Fruit fly (Drosophila melanogaster) whole organism, embryonic: Measurements from ENCODE around the gene unc-4.
A peak's percentile ranks its signal among the peaks of the same experiment; 100 is the strongest.

Experiments
- Abd-B ChIP-seq: fragments of 200-800 bp; sonication (Bioruptor generic); optimal IDR thresholded peaks from 2 replicates; lab custom pipeline; 2018; ENCODE audit warnings: missing biosample characterization, mild to moderate bottlenecking, missing genetic modification characterization, moderate library complexity
- Asciz ChIP-seq: fragments of 200-800 bp; sonication (Bioruptor generic); optimal IDR thresholded peaks from 2 replicates; lab custom pipeline; 2017; ENCODE audit warnings: missing biosample characterization, mild to moderate bottlenecking, missing genetic modification characterization, missing genetic modification reagents
- CG10267 ChIP-seq: fragments of 200-800 bp; sonication (Bioruptor generic); optimal IDR thresholded peaks from 2 replicates; lab custom pipeline; 2018; ENCODE audit warnings: missing biosample characterization, mild to moderate bottlenecking, missing genetic modification characterization, moderate library complexity
- CG10321 ChIP-seq: fragments of 200-800 bp; sonication (Bioruptor generic); IDR thresholded peaks from 2 replicates; pipeline ENCODE4 v1.3.6; 2022; ENCODE audit warnings: missing biosample characterization, missing genetic modification characterization
- CG11456 ChIP-seq: fragments of 200-800 bp; sonication (Bioruptor generic); IDR thresholded peaks from 3 replicates; pipeline ENCODE4 v1.3.6; 2022; ENCODE audit warnings: missing biosample characterization, missing genetic modification characterization
- CG1602 ChIP-seq: fragments of 200-800 bp; sonication (Bioruptor generic); optimal IDR thresholded peaks from 3 replicates; lab custom pipeline; 2016; ENCODE audit warnings: missing biosample characterization, missing genetic modification characterization
- CG17385 ChIP-seq: fragments of 200-800 bp; sonication (Bioruptor generic); optimal IDR thresholded peaks from 3 replicates; lab custom pipeline; 2018; ENCODE audit warnings: missing biosample characterization, mild to moderate bottlenecking, missing genetic modification characterization
- CG1832 ChIP-seq: fragments of 200-800 bp; sonication (Bioruptor generic); optimal IDR thresholded peaks from 2 replicates; lab custom pipeline; 2017; ENCODE audit warnings: missing biosample characterization, mild to moderate bottlenecking, missing genetic modification characterization, inconsistent platforms
- CG32772 ChIP-seq: fragments of 200-800 bp; sonication (Bioruptor generic); IDR thresholded peaks from 2 replicates; pipeline ENCODE4 v1.3.6; 2022; ENCODE audit warnings: missing biosample characterization, missing genetic modification characterization
- CG3847 ChIP-seq: fragments of 200-800 bp; sonication (Bioruptor generic); IDR thresholded peaks from 2 replicates; pipeline ENCODE4 v1.3.6; 2022; ENCODE audit warnings: missing biosample characterization, missing genetic modification characterization
- CG4360 ChIP-seq: fragments of 200-800 bp; sonication (Bioruptor generic); IDR thresholded peaks from 2 replicates; pipeline ENCODE4 v1.3.6; 2022; ENCODE audit warnings: missing biosample characterization, missing genetic modification characterization
- CG4854 ChIP-seq: fragments of 200-800 bp; sonication (Bioruptor generic); optimal IDR thresholded peaks from 2 replicates; lab custom pipeline; 2016; ENCODE audit warnings: missing biosample characterization, missing genetic modification characterization, inconsistent platforms
- CG6765 ChIP-seq: fragments of 200-800 bp; sonication (Bioruptor generic); optimal IDR thresholded peaks from 3 replicates; lab custom pipeline; 2017; ENCODE audit warnings: missing biosample characterization, mild to moderate bottlenecking, missing genetic modification characterization
- CkIIα-i1 ChIP-seq: fragments of 200-800 bp; sonication (Bioruptor generic); IDR thresholded peaks from 2 replicates; pipeline ENCODE4 v1.3.6; 2022; ENCODE audit warnings: missing biosample characterization, missing genetic modification characterization
- Dref ChIP-seq: fragments of 200-800 bp; sonication (Bioruptor generic); IDR thresholded peaks from 2 replicates; pipeline ENCODE4 v1.3.6; 2022; ENCODE audit warnings: missing biosample characterization, missing genetic modification characterization
- Ets65A ChIP-seq: fragments of 200-800 bp; sonication (Bioruptor generic); peaks from one replicate; lab custom pipeline; 2016; ENCODE audit warnings: missing biosample characterization, missing genetic modification characterization
- Nf-YB ChIP-seq: fragments of 200-800 bp; sonication (Bioruptor generic); optimal IDR thresholded peaks from 3 replicates; lab custom pipeline; 2019; ENCODE audit warnings: missing biosample characterization, mild to moderate bottlenecking, missing genetic modification characterization, moderate library complexity
- cg ChIP-seq: fragments of 200-800 bp; sonication (Bioruptor generic); optimal IDR thresholded peaks from 3 replicates; lab custom pipeline; 2019; ENCODE audit warnings: missing biosample characterization, mild to moderate bottlenecking, missing genetic modification characterization, moderate library complexity
- chn ChIP-seq: fragments of 200-800 bp; sonication (Bioruptor generic); optimal IDR thresholded peaks from 2 replicates; lab custom pipeline; 2016; ENCODE audit warnings: missing biosample characterization, missing genetic modification characterization
- crol ChIP-seq: fragments of 200-800 bp; sonication (Bioruptor generic); IDR thresholded peaks from 2 replicates; pipeline ENCODE4 v1.3.6; 2022; ENCODE audit warnings: missing biosample characterization, missing genetic modification characterization
- disco-r ChIP-seq: fragments of 200-800 bp; sonication (Bioruptor generic); optimal IDR thresholded peaks from 2 replicates; lab custom pipeline; 2016; ENCODE audit warnings: missing biosample characterization, missing genetic modification characterization
- fru ChIP-seq: fragments of >200 bp; optimal IDR thresholded peaks from 2 replicates; lab custom pipeline; 2017
- h ChIP-seq: fragments of >200 bp; optimal IDR thresholded peaks from 2 replicates; lab custom pipeline; 2017
- lov ChIP-seq, 2 experiments: fragments of 200-800 bp in 1 of 2; fragments of >200 bp in 1 of 2; sonication (Bioruptor generic) in 1 of 2; IDR thresholded peaks in 1 of 2; optimal IDR thresholded peaks in 1 of 2; 2 replicates in 1 of 2; 3 replicates in 1 of 2; pipeline versions ENCODE4 v1.3.6 to Lab custom; 2017 to 2022; ENCODE audit warnings: missing biosample characterization in 1 of 2, missing genetic modification characterization in 1 of 2
- mam ChIP-seq: fragments of 200-800 bp; sonication (Bioruptor generic); optimal IDR thresholded peaks from 3 replicates; lab custom pipeline; 2016; ENCODE audit warnings: missing biosample characterization, missing genetic modification characterization
- nerfin-1 ChIP-seq: fragments of 200-800 bp; sonication (Bioruptor generic); optimal IDR thresholded peaks from 3 replicates; lab custom pipeline; 2019; ENCODE audit warnings: missing biosample characterization, mild to moderate bottlenecking, missing genetic modification characterization, moderate library complexity
- pho ChIP-seq: fragments of 200-800 bp; sonication (Bioruptor generic); optimal IDR thresholded peaks from 2 replicates; lab custom pipeline; 2016; ENCODE audit warnings: missing biosample characterization, missing genetic modification characterization
- phol ChIP-seq: fragments of 200-800 bp; sonication (Bioruptor generic); optimal IDR thresholded peaks from 3 replicates; lab custom pipeline; 2018; ENCODE audit warnings: missing biosample characterization, mild to moderate bottlenecking, missing genetic modification characterization, moderate library complexity
- pita ChIP-seq: fragments of 200-800 bp; sonication (Bioruptor generic); optimal IDR thresholded peaks from 2 replicates; lab custom pipeline; 2017; ENCODE audit warnings: missing biosample characterization, mild to moderate bottlenecking, missing genetic modification characterization
- pum ChIP-seq: fragments of 200-800 bp; sonication (Bioruptor generic); optimal IDR thresholded peaks from 2 replicates; lab custom pipeline; 2016; ENCODE audit warnings: missing biosample characterization, missing genetic modification characterization
- run ChIP-seq: fragments of 200-800 bp; sonication (Bioruptor generic); optimal IDR thresholded peaks from 3 replicates; lab custom pipeline; 2018; ENCODE audit warnings: missing biosample characterization, mild to moderate bottlenecking, missing genetic modification characterization
- scrt ChIP-seq: fragments of 200-800 bp; sonication (Bioruptor generic); optimal IDR thresholded peaks from 2 replicates; lab custom pipeline; 2018; ENCODE audit warnings: missing biosample characterization, mild to moderate bottlenecking, missing genetic modification characterization, moderate library complexity
- seq ChIP-seq: fragments of 200-800 bp; sonication (Bioruptor generic); IDR thresholded peaks from 2 replicates; pipeline ENCODE4 v1.3.6; 2022; ENCODE audit warnings: missing biosample characterization, missing genetic modification characterization
- slbo ChIP-seq: fragments of 200-800 bp; sonication (Bioruptor generic); IDR thresholded peaks from 2 replicates; pipeline ENCODE4 v1.3.6; 2022; ENCODE audit warnings: missing biosample characterization, missing genetic modification characterization
- tup ChIP-seq: fragments of 200-800 bp; sonication (Bioruptor generic); optimal IDR thresholded peaks from 2 replicates; lab custom pipeline; 2016; ENCODE audit warnings: missing biosample characterization, mild to moderate bottlenecking, missing genetic modification characterization, moderate library complexity
- vnd ChIP-seq: fragments of 200-800 bp; sonication (Bioruptor generic); IDR thresholded peaks from 3 replicates; pipeline ENCODE4 v1.3.6; 2022; ENCODE audit warnings: missing biosample characterization, missing genetic modification characterization; ENCODE audit not compliant: partially characterized antibody
- z ChIP-seq: fragments of 200-800 bp; sonication (Bioruptor generic); IDR thresholded peaks from 3 replicates; pipeline ENCODE4 v1.3.6; 2022; ENCODE audit warnings: missing biosample characterization, missing genetic modification characterization
- zen2 ChIP-seq: fragments of 200-800 bp; sonication (Bioruptor generic); IDR thresholded peaks from 3 replicates; pipeline ENCODE4 v1.3.6; 2022; ENCODE audit warnings: missing biosample characterization, missing genetic modification characterization; ENCODE audit not compliant: partially characterized antibody

Gene unc-4

dm6 chrX:17789413-17790054 is 21.2 kb downstream of the unc-4 start (continued):
- TF ChIP-seq phol (tag; lab: Kevin White, UChicago) = peak; percentile 22
- TF ChIP-seq crol = peak; percentile 91
- no peak for TF ChIP-seq CG10267 (tag; lab: Kevin White, UChicago)
- no peak for TF ChIP-seq CG3847 (GFP tag; lab: Robert Waterston, UW)
- TF ChIP-seq chn (GFP tag; lab: Kevin White, UChicago) = peak; percentile 26
- peak; percentile 89 for TF ChIP-seq scrt (GFP tag; lab: Kevin White, UChicago)
- peak; percentile 71 for TF ChIP-seq CG17385 (GFP tag; lab: Kevin White, UChicago)
- TF ChIP-seq vnd = no peak
- TF ChIP-seq CG10321 = peak; percentile 96
- TF ChIP-seq slbo (GFP tag; lab: Robert Waterston, UW) = peak; percentile 3; the same call in 1 of the 2 replicates
- peak; percentile 95 for TF ChIP-seq CG1832 (GFP tag; lab: Kevin White, UChicago)
- TF ChIP-seq Abd-B = peak; percentile 5
- peak; percentile 6 for TF ChIP-seq nerfin-1 (tag; lab: Kevin White, UChicago)
- no peak for TF ChIP-seq zen2 (GFP tag; lab: Robert Waterston, UW)
- peak; percentile 71 for TF ChIP-seq seq (GFP tag; lab: Robert Waterston, UW)

dm6 chrX:17790072-17790471 is 21.7 kb downstream of the unc-4 start:
- TF ChIP-seq disco-r (GFP tag; lab: Kevin White, UChicago) (no peak), mam (GFP tag; lab: Kevin White, UChicago) (no peak), pho (no peak), CG17385 (GFP tag; lab: Kevin White, UChicago) (peak; percentile 56), h (no peak), CkIIα-i1 (GFP tag; lab: Robert Waterston, UW) (no peak), pum (GFP tag; lab: Kevin White, UChicago) (no peak), Ets65A (no peak), pita (GFP tag; lab: Kevin White, UChicago) (peak; percentile 2), Asciz (GFP tag; lab: Kevin White, UChicago) (no peak), cg (GFP tag; lab: Kevin White, UChicago) (peak; percentile 27), CG4360 (GFP tag; lab: Robert Waterston, UW) (peak; percentile 98), fru (lab: Kevin White, UChicago) (no peak), Nf-YB (GFP tag; lab: Kevin White, UChicago) (peak; percentile 63), CG32772 (GFP tag; lab: Robert Waterston, UW) (no peak)

dm6 chrX:17790710-17791109 is 22.3 kb downstream of the unc-4 start, which contains the start of gene OdsH:
Gene OdsH, plus strand, starts transcription at chrX:17791010.
- TF ChIP-seq lov (optimal IDR thresholded peaks at IDR 0.05; lab: Kevin White, UChicago) (no peak), lov (GFP tag; IDR thresholded peaks at IDR 0.05; lab: Robert Waterston, UW) (no peak), tup (GFP tag; lab: Kevin White, UChicago) (no peak), run (tag; lab: Kevin White, UChicago) (no peak), Nf-YB (GFP tag; lab: Kevin White, UChicago) (no peak), CG11456 (GFP tag; lab: Robert Waterston, UW) (no peak), crol (no peak), CG6765 (GFP tag; lab: Kevin White, UChicago) (no peak), z (GFP tag; lab: Robert Waterston, UW) (no peak), Dref (GFP tag; lab: Robert Waterston, UW) (no peak), CG4854 (GFP tag; lab: Kevin White, UChicago) (no peak), CG1602 (GFP tag; lab: Kevin White, UChicago) (no peak)
